Worm (Caenorhabditis elegans) whole organism, L4 larva: ENCODE results near the gene F43C1.5.

Source experiments
- T20F7.1 ChIP-seq: fragments of 200-800 bp; sonication (Bioruptor generic); optimal IDR thresholded peaks from 2 replicates; lab custom pipeline; 2018; ENCODE audit warnings: mild to moderate bottlenecking, missing genetic modification characterization, missing compliant biosample characterization
- ceh-28 ChIP-seq: fragments of 150-350 bp; optimal IDR thresholded peaks from 2 replicates; lab custom pipeline; 2014; ENCODE audit warnings: missing biosample characterization, missing genetic modification reagents, missing genetic modification characterization
- ceh-82 ChIP-seq: sonication (generic microtip); optimal IDR thresholded peaks from 2 replicates; lab custom pipeline; 2017; ENCODE audit warnings: missing biosample characterization, missing genetic modification characterization
- dmd-9 ChIP-seq: fragments of 200-800 bp; sonication (Bioruptor generic); IDR thresholded peaks from 2 replicates; pipeline ENCODE4 v1.3.6; 2022; ENCODE audit warnings: missing genetic modification reagents, missing genetic modification characterization, missing compliant biosample characterization
- fkh-10 ChIP-seq: fragments of 150-350 bp; optimal IDR thresholded peaks from 2 replicates; lab custom pipeline; 2014; ENCODE audit warnings: missing biosample characterization, missing genetic modification reagents, missing genetic modification characterization
- hlh-11 ChIP-seq: fragments of 200-800 bp; sonication (Bioruptor generic); optimal IDR thresholded peaks from 2 replicates; lab custom pipeline; 2018; ENCODE audit warnings: mild to moderate bottlenecking, missing genetic modification characterization, missing compliant biosample characterization
- lim-7 ChIP-seq: fragments of 200-800 bp; sonication (Bioruptor generic); IDR thresholded peaks from 2 replicates; pipeline ENCODE4 v1.3.6; 2022; ENCODE audit warnings: missing genetic modification characterization, missing compliant biosample characterization
- mes-2 ChIP-seq: sonication (generic microtip); optimal IDR thresholded peaks from 2 replicates; lab custom pipeline; 2016; ENCODE audit warnings: missing genotype, mild to moderate bottlenecking, missing genetic modification characterization, missing compliant biosample characterization; ENCODE audit not compliant: poor library complexity, severe bottlenecking
- nhr-237 ChIP-seq: sonication (generic microtip); optimal IDR thresholded peaks from 2 replicates; lab custom pipeline; 2017; ENCODE audit warnings: missing biosample characterization, missing genetic modification characterization
- nhr-77 ChIP-seq: fragments of 150-350 bp; optimal IDR thresholded peaks from 2 replicates; lab custom pipeline; 2014; ENCODE audit warnings: missing biosample characterization, missing genetic modification characterization

DNA sequence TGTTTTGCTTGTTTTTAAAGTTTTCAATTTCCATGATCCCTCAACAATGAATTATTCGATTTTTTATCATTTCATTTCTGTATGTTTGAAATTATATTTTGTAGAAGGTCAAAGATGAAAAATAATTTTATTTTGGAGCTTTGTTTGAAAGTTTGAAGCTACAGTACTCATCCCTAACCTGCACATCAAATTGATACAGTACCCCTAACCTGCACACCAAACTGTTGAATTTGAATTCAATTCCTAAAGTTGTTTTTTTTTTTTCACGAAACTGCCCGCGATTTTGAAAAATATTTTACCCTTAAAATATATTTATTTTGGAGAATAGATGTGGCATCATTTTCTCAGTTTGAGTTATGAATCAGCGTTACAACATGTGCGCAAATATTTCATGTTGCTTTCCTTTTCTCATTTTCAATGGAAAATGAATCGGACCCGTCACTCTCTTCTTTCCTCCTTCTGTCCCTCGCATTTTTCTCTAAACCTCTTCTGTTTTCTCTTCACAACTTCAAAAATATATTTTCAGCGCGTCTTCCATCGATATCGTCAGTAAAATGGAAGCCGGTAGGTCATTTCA, 23.1 kb upstream of the F43C1.5 start, which contains the start of gene R74.8:
- TF ChIP-seq nhr-237 (tag; lab: Kevin White, UChicago) (no peak), ceh-82 (tag; lab: Kevin White, UChicago) (no peak), mes-2 (no peak), ceh-28 (tag; lab: Kevin White, UChicago) (no peak), hlh-11 (tag; lab: Kevin White, UChicago) (no peak), T20F7.1 (GFP tag; lab: Kevin White, UChicago) (no peak), lim-7 (GFP tag; lab: Robert Waterston, UW) (no peak), dmd-9 (GFP tag; lab: Robert Waterston, UW) (no peak), fkh-10 (GFP tag; lab: Kevin White, UChicago) (no peak), nhr-77 (no peak)
